Fruit fly (Drosophila melanogaster) whole organism: Measurements from ENCODE around the gene CG5674.

ENCODE experiments used
- CG8478 ChIP-seq: fragments of >200 bp; optimal IDR thresholded peaks from 2 replicates; lab custom pipeline; 2018; ENCODE audit warnings: inconsistent platforms
- Dll ChIP-seq: fragments of >200 bp; optimal IDR thresholded peaks from 2 replicates; lab custom pipeline; 2017
- EcR ChIP-seq, 2 experiments: fragments of >200 bp; optimal IDR thresholded peaks; 2 replicates each; lab custom pipeline; 2017; ENCODE audit warnings: missing biosample characterization in 2 of 2, missing genetic modification characterization in 2 of 2, missing genetic modification reagents in 2 of 2
- pan ChIP-seq: fragments of >200 bp; optimal IDR thresholded peaks from 2 replicates; lab custom pipeline; 2017
- psq ChIP-seq: fragments of >200 bp; optimal IDR thresholded peaks from 2 replicates; lab custom pipeline; 2017
- usp ChIP-seq: fragments of >200 bp; optimal IDR thresholded peaks from 2 replicates; lab custom pipeline; 2017; ENCODE audit warnings: missing biosample characterization, missing genetic modification characterization, mixed read lengths

Gene CG5674

dm6 chr2L:18002149-18002548 lies 39.0 kb downstream of the CG5674 start:
- peak; percentile 49 for TF ChIP-seq Dll (lab: Kevin White, UChicago)
- TF ChIP-seq CG8478: no peak
- no peak for TF ChIP-seq usp (GFP tag; lab: Kevin White, UChicago)
- no peak for TF ChIP-seq pan (lab: Kevin White, UChicago)

- TF ChIP-seq pan (lab: Kevin White, UChicago) (no peak), Dll (lab: Kevin White, UChicago) (no peak), EcR (GFP tag; optimal IDR thresholded peaks at IDR 0.05; lab: Kevin White, UChicago) (peak in 1 of 2 experiments; percentile 43), psq (lab: Kevin White, UChicago) (no peak), CG8478 (no peak), usp (GFP tag; lab: Kevin White, UChicago) (no peak)
Measured at dm6 chr2L:18003028-18003836, 40.1 kb downstream of the CG5674 start.

dm6 chr2L:18005481-18005880 lies 42.3 kb downstream of the CG5674 start:
- TF ChIP-seq usp (GFP tag; lab: Kevin White, UChicago) (no peak), CG8478 (no peak), pan (lab: Kevin White, UChicago) (no peak), psq (lab: Kevin White, UChicago) (no peak), EcR (GFP tag; optimal IDR thresholded peaks at IDR 0.05; lab: Kevin White, UChicago) (no peak), Dll (lab: Kevin White, UChicago) (no peak)

dm6 chr2L:18006327-18006726 lies 43.1 kb downstream of the CG5674 start, which contains the start of gene CG5693:
TSS of gene CG5693 (plus strand) at chr2L:18006627.
- TF ChIP-seq EcR (GFP tag; optimal IDR thresholded peaks at IDR 0.05; lab: Kevin White, UChicago) (no peak), psq (lab: Kevin White, UChicago) (no peak), pan (lab: Kevin White, UChicago) (no peak), Dll (lab: Kevin White, UChicago) (no peak), usp (GFP tag; lab: Kevin White, UChicago) (no peak), CG8478 (no peak)

- TF ChIP-seq pan (lab: Kevin White, UChicago) (no peak), CG8478 (no peak), psq (lab: Kevin White, UChicago) (no peak), EcR (GFP tag; optimal IDR thresholded peaks at IDR 0.05; lab: Kevin White, UChicago) (no peak), usp (GFP tag; lab: Kevin White, UChicago) (no peak)
Measured at dm6 chr2L:18007060-18007459, 43.9 kb downstream of the CG5674 start, which contains the start of gene CG42659. TSS of gene CG42659 (plus strand) at chr2L:18007360.

- no peak for TF ChIP-seq pan (lab: Kevin White, UChicago)
- no peak for TF ChIP-seq Dll (lab: Kevin White, UChicago)
- TF ChIP-seq psq (lab: Kevin White, UChicago): no peak
- TF ChIP-seq usp (GFP tag; lab: Kevin White, UChicago): no peak
- TF ChIP-seq EcR (GFP tag; optimal IDR thresholded peaks at IDR 0.05; lab: Kevin White, UChicago): no peak
Measured at dm6 chr2L:18007635-18008034, 44.5 kb downstream of the CG5674 start, which contains the start of the genes CG42634 and CG42635. TSS of gene CG42634 (plus strand) at chr2L:18007935. TSS of gene CG42635 (plus strand) at chr2L:18007935.

- no peak for TF ChIP-seq psq (lab: Kevin White, UChicago)
- TF ChIP-seq Dll (lab: Kevin White, UChicago): no peak
Measured at dm6 chr2L:18008653-18009052, 45.5 kb downstream of the CG5674 start, which contains the start of gene CG31740. TSS of gene CG31740 (plus strand) at chr2L:18008953.

- TF ChIP-seq Dll (lab: Kevin White, UChicago): no peak
- TF ChIP-seq pan (lab: Kevin White, UChicago): no peak
- no peak for TF ChIP-seq EcR (GFP tag; optimal IDR thresholded peaks at IDR 0.05; lab: Kevin White, UChicago)
- TF ChIP-seq psq (lab: Kevin White, UChicago): no peak
- no peak for TF ChIP-seq CG8478
- no peak for TF ChIP-seq usp (GFP tag; lab: Kevin White, UChicago)
Measured at dm6 chr2L:18009672-18010071, 46.5 kb downstream of the CG5674 start.

dm6 chr2L:18011375-18011774 lies 48.2 kb downstream of the CG5674 start, which contains the start of gene elfless:
TSS of gene elfless (minus strand) at chr2L:18011475.
- TF ChIP-seq EcR (GFP tag; optimal IDR thresholded peaks at IDR 0.05; lab: Kevin White, UChicago): no peak
- no peak for TF ChIP-seq psq (lab: Kevin White, UChicago)
- no peak for TF ChIP-seq usp (GFP tag; lab: Kevin White, UChicago)
- TF ChIP-seq CG8478: no peak
- TF ChIP-seq pan (lab: Kevin White, UChicago): no peak
- TF ChIP-seq Dll (lab: Kevin White, UChicago): no peak

- TF ChIP-seq pan (lab: Kevin White, UChicago): no peak
- no peak for TF ChIP-seq psq (lab: Kevin White, UChicago)
- TF ChIP-seq EcR (GFP tag; optimal IDR thresholded peaks at IDR 0.05; lab: Kevin White, UChicago): no peak
- TF ChIP-seq usp (GFP tag; lab: Kevin White, UChicago): no peak
- no peak for TF ChIP-seq Dll (lab: Kevin White, UChicago)
- TF ChIP-seq CG8478: no peak
Measured at dm6 chr2L:18012168-18012567, 49.0 kb downstream of the CG5674 start, which contains the start of gene rdo. TSS of gene rdo (plus strand) at chr2L:18012380.
